Worm (Caenorhabditis elegans): Measurements from ENCODE around the gene C05C9.2.
A peak's percentile ranks its signal among the peaks of the same experiment; 100 is the strongest.

C05C9.2 gene

DNA sequence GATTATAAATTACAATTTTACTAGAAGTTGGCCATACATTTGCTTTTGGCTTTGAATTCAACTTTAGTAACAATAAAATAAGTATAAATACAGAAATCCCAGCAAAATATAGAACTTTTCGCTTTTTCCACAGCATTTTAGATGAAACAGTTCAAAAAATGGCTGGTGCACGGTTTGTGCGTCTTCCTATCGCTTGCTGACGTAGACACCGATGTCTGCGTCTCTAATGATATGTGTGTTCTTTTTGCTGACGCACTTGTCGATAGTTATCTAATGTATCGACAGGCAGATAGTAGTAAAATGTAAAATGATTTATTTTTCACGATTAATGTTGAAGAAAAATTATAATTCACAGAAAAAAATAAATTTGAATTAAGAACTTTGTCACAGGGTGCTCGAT is 54.1 kb downstream of the C05C9.2 start, which contains the start of gene hst-2:
Gene hst-2 (minus strand): TSS at position 203 of the 400 bp plus-strand sequence.
- TF ChIP-seq unc-42 (tag; optimal IDR thresholded peaks at IDR 0.05) (peak; percentile 52), ceh-18 (tag; optimal IDR thresholded peaks at IDR 0.05) (peak; percentile 2), nfya-1 (tag; optimal IDR thresholded peaks at IDR 0.05) (peak; percentile 53), ceh-31 (tag; optimal IDR thresholded peaks at IDR 0.05) (peak; percentile 67), eyg-1 (tag; optimal IDR thresholded peaks at IDR 0.05) (no peak), ceh-34 (tag; optimal IDR thresholded peaks at IDR 0.05) (no peak), ceh-48 (tag; optimal IDR thresholded peaks at IDR 0.05) (peak; percentile 15), unc-55 (GFP tag; optimal IDR thresholded peaks at IDR 0.05) (peak; percentile 53), hlh-6 (tag; optimal IDR thresholded peaks at IDR 0.05) (no peak), ceh-14 (tag; optimal IDR thresholded peaks at IDR 0.05) (peak; percentile 21), T23F11.4 (GFP tag; optimal IDR thresholded peaks at IDR 0.05) (peak; percentile 3), elt-2 (tag; optimal IDR thresholded peaks at IDR 0.05) (peak; percentile 72), fkh-6 (tag; optimal IDR thresholded peaks at IDR 0.05) (peak; percentile 8), sdc-2 (tag; optimal IDR thresholded peaks at IDR 0.05) (peak; percentile 18), ceh-24 (tag; optimal IDR thresholded peaks at IDR 0.05) (no peak), hlh-30 (tag; optimal IDR thresholded peaks at IDR 0.05; ENCODE audit: insufficient read depth) (peak; percentile 28)
